Worm (Caenorhabditis elegans) whole organism, mixed stage, embryonic: Measurements from ENCODE around the gene ftt-2.
A peak's percentile ranks its signal among the peaks of the same experiment; 100 is the strongest.

Source experiments
- ceh-83 ChIP-seq: fragments of 200-800 bp; sonication (Bioruptor generic); optimal IDR thresholded peaks from 2 replicates; lab custom pipeline; 2018; ENCODE audit warnings: mild to moderate bottlenecking, missing genetic modification characterization, missing compliant biosample characterization
- ces-1 ChIP-seq: fragments of 150-350 bp; optimal IDR thresholded peaks from 2 replicates; lab custom pipeline; 2014; ENCODE audit warnings: missing biosample characterization, missing genetic modification reagents, missing genetic modification characterization
- cnd-1 ChIP-seq: fragments of 200-800 bp; sonication (Bioruptor generic); optimal IDR thresholded peaks from 2 replicates; lab custom pipeline; 2018; ENCODE audit warnings: mild to moderate bottlenecking, missing genetic modification characterization, missing compliant biosample characterization
- elt-1 ChIP-seq: sonication (generic microtip); optimal IDR thresholded peaks from 2 replicates; lab custom pipeline; 2017; ENCODE audit warnings: missing genetic modification characterization, mild to moderate bottlenecking, missing compliant biosample characterization, antibody characterized with exemption, moderate library complexity, borderline replicate concordance; ENCODE audit not compliant: insufficient read depth
- elt-3 ChIP-seq: fragments of 150-350 bp; optimal IDR thresholded peaks from 2 replicates; lab custom pipeline; 2014; ENCODE audit warnings: missing biosample characterization, missing genetic modification characterization
- ham-2 ChIP-seq: fragments of 200-800 bp; sonication (Bioruptor generic); optimal IDR thresholded peaks from 2 replicates; lab custom pipeline; 2018; ENCODE audit warnings: mild to moderate bottlenecking, missing genetic modification characterization, missing compliant biosample characterization
- hlh-1 ChIP-seq: fragments of 150-350 bp; optimal IDR thresholded peaks from 2 replicates; lab custom pipeline; 2014; ENCODE audit warnings: missing biosample characterization, missing genetic modification reagents, missing genetic modification characterization
- nhr-237 ChIP-seq: fragments of 150-350 bp; optimal IDR thresholded peaks from 2 replicates; lab custom pipeline; 2014; ENCODE audit warnings: missing biosample characterization, missing genetic modification characterization
- nhr-76 ChIP-seq: sonication (generic microtip); optimal IDR thresholded peaks from 2 replicates; lab custom pipeline; 2017; ENCODE audit warnings: missing biosample characterization, missing genetic modification characterization
- pha-4 ChIP-seq: fragments of 150-350 bp; optimal IDR thresholded peaks from 2 replicates; lab custom pipeline; 2018; ENCODE audit warnings: missing biosample characterization, missing genetic modification reagents, missing genetic modification characterization
- snpc-4 ChIP-seq: fragments of 150-350 bp; optimal IDR thresholded peaks from 2 replicates; lab custom pipeline; 2014; ENCODE audit warnings: missing biosample characterization, missing genetic modification characterization
- sptf-1 ChIP-seq: sonication (generic microtip); optimal IDR thresholded peaks from 2 replicates; lab custom pipeline; 2017; ENCODE audit warnings: mild to moderate bottlenecking, missing genetic modification characterization, moderate library complexity, missing compliant biosample characterization
- unc-39 ChIP-seq: fragments of 150-350 bp; optimal IDR thresholded peaks from 2 replicates; lab custom pipeline; 2014; ENCODE audit warnings: missing biosample characterization, missing genetic modification characterization
- ztf-11 ChIP-seq: fragments of 150-350 bp; optimal IDR thresholded peaks from 2 replicates; lab custom pipeline; 2014; ENCODE audit warnings: missing biosample characterization, missing genetic modification characterization

- TF ChIP-seq hlh-1 (tag; lab: Kevin White, UChicago) (peak; percentile 72), nhr-237 (tag; lab: Kevin White, UChicago) (peak; percentile 98), ztf-11 (peak; percentile 94), ces-1 (GFP tag; lab: Kevin White, UChicago) (peak; percentile 82), pha-4 (tag; lab: Kevin White, UChicago) (peak; percentile 80), ham-2 (GFP tag; lab: Kevin White, UChicago) (peak; percentile 97), elt-1 (tag; lab: Kevin White, UChicago) (peak; percentile 11), unc-39 (tag; lab: Kevin White, UChicago) (peak; percentile 95), ceh-83 (peak; percentile 97), elt-3 (tag; lab: Kevin White, UChicago) (peak; percentile 84), snpc-4 (no peak), sptf-1 (peak; percentile 99), nhr-76 (tag; lab: Kevin White, UChicago) (no peak), cnd-1 (tag; lab: Kevin White, UChicago) (peak; percentile 97)
These were observed 709 bp upstream of the ftt-2 start for ce11 chrX:11605766-11606490.
